Worm (Caenorhabditis elegans) whole organism, mixed stage, embryonic: Measurements from ENCODE around the gene H41C03.2.

ENCODE experiments used
- M03D4.4 ChIP-seq: sonication (generic microtip); optimal IDR thresholded peaks from 2 replicates; lab custom pipeline; 2017; ENCODE audit warnings: mild to moderate bottlenecking, missing genetic modification characterization, missing compliant biosample characterization
- bed-3 ChIP-seq: fragments of 200-800 bp; sonication (Bioruptor generic); optimal IDR thresholded peaks from 3 replicates; lab custom pipeline; 2018; ENCODE audit warnings: mild to moderate bottlenecking, missing genetic modification characterization, moderate library complexity, missing compliant biosample characterization
- blmp-1 ChIP-seq: fragments of 150-350 bp; optimal IDR thresholded peaks from 2 replicates; lab custom pipeline; 2014; ENCODE audit warnings: missing biosample characterization, missing genetic modification characterization
- ceh-39 ChIP-seq: fragments of 150-350 bp; optimal IDR thresholded peaks from 2 replicates; lab custom pipeline; 2014; ENCODE audit warnings: missing biosample characterization, missing genetic modification characterization
- ceh-43 ChIP-seq: fragments of 200-800 bp; sonication (Bioruptor generic); optimal IDR thresholded peaks from 2 replicates; lab custom pipeline; 2018; ENCODE audit warnings: mild to moderate bottlenecking, missing genetic modification characterization, moderate library complexity, missing compliant biosample characterization
- ceh-83 ChIP-seq: fragments of 200-800 bp; sonication (Bioruptor generic); optimal IDR thresholded peaks from 2 replicates; lab custom pipeline; 2018; ENCODE audit warnings: mild to moderate bottlenecking, missing genetic modification characterization, missing compliant biosample characterization
- ces-1 ChIP-seq: fragments of 150-350 bp; optimal IDR thresholded peaks from 2 replicates; lab custom pipeline; 2014; ENCODE audit warnings: missing biosample characterization, missing genetic modification reagents, missing genetic modification characterization
- cnd-1 ChIP-seq: fragments of 200-800 bp; sonication (Bioruptor generic); optimal IDR thresholded peaks from 2 replicates; lab custom pipeline; 2018; ENCODE audit warnings: mild to moderate bottlenecking, missing genetic modification characterization, missing compliant biosample characterization
- drap-1 ChIP-seq: fragments of 200-800 bp; sonication (Bioruptor generic); optimal IDR thresholded peaks from 3 replicates; lab custom pipeline; 2018; ENCODE audit warnings: mild to moderate bottlenecking, missing genetic modification characterization, missing compliant biosample characterization
- elt-1 ChIP-seq: sonication (generic microtip); optimal IDR thresholded peaks from 2 replicates; lab custom pipeline; 2017; ENCODE audit warnings: missing genetic modification characterization, mild to moderate bottlenecking, missing compliant biosample characterization, antibody characterized with exemption, moderate library complexity, borderline replicate concordance; ENCODE audit not compliant: insufficient read depth
- elt-3 ChIP-seq: fragments of 150-350 bp; optimal IDR thresholded peaks from 2 replicates; lab custom pipeline; 2014; ENCODE audit warnings: missing biosample characterization, missing genetic modification characterization
- flh-1 ChIP-seq: fragments of 200-800 bp; sonication (Bioruptor generic); optimal IDR thresholded peaks from 2 replicates; lab custom pipeline; 2018; ENCODE audit warnings: mild to moderate bottlenecking, missing genetic modification characterization, moderate library complexity, missing compliant biosample characterization
- ham-2 ChIP-seq: fragments of 200-800 bp; sonication (Bioruptor generic); optimal IDR thresholded peaks from 2 replicates; lab custom pipeline; 2018; ENCODE audit warnings: mild to moderate bottlenecking, missing genetic modification characterization, missing compliant biosample characterization
- hlh-1 ChIP-seq: fragments of 150-350 bp; optimal IDR thresholded peaks from 2 replicates; lab custom pipeline; 2014; ENCODE audit warnings: missing biosample characterization, missing genetic modification reagents, missing genetic modification characterization
- lin-13 ChIP-seq: fragments of 150-350 bp; optimal IDR thresholded peaks from 2 replicates; lab custom pipeline; 2014; ENCODE audit warnings: missing biosample characterization, missing genetic modification characterization
- lin-32 ChIP-seq: fragments of 200-800 bp; sonication (Bioruptor generic); optimal IDR thresholded peaks from 2 replicates; lab custom pipeline; 2018; ENCODE audit warnings: mild to moderate bottlenecking, missing genetic modification characterization, missing compliant biosample characterization
- lsy-2 ChIP-seq: fragments of 150-350 bp; optimal IDR thresholded peaks from 2 replicates; lab custom pipeline; 2014; ENCODE audit warnings: missing biosample characterization, missing genetic modification characterization
- mab-5 ChIP-seq: fragments of 150-350 bp; optimal IDR thresholded peaks from 2 replicates; lab custom pipeline; 2014; ENCODE audit warnings: missing biosample characterization, missing genetic modification characterization
- mep-1 ChIP-seq: fragments of 150-350 bp; optimal IDR thresholded peaks from 2 replicates; lab custom pipeline; 2017; ENCODE audit warnings: missing biosample characterization, missing genetic modification reagents, missing genetic modification characterization, inconsistent platforms
- mls-2 ChIP-seq: sonication (generic microtip); optimal IDR thresholded peaks from 2 replicates; lab custom pipeline; 2016; ENCODE audit warnings: mild to moderate bottlenecking, missing genetic modification characterization, moderate library complexity, missing compliant biosample characterization
- nhr-12 ChIP-seq: fragments of 150-350 bp; optimal IDR thresholded peaks from 2 replicates; lab custom pipeline; 2014; ENCODE audit warnings: missing biosample characterization, missing genetic modification characterization
- nhr-2 ChIP-seq: fragments of 150-350 bp; optimal IDR thresholded peaks from 2 replicates; lab custom pipeline; 2014; ENCODE audit warnings: missing biosample characterization, missing genetic modification characterization
- nhr-237 ChIP-seq: fragments of 150-350 bp; optimal IDR thresholded peaks from 2 replicates; lab custom pipeline; 2014; ENCODE audit warnings: missing biosample characterization, missing genetic modification characterization
- nhr-28 ChIP-seq: fragments of 150-350 bp; optimal IDR thresholded peaks from 2 replicates; lab custom pipeline; 2014; ENCODE audit warnings: missing biosample characterization, missing genetic modification characterization
- nhr-76 ChIP-seq: sonication (generic microtip); optimal IDR thresholded peaks from 2 replicates; lab custom pipeline; 2017; ENCODE audit warnings: missing biosample characterization, missing genetic modification characterization
- pha-4 ChIP-seq: fragments of 150-350 bp; optimal IDR thresholded peaks from 2 replicates; lab custom pipeline; 2018; ENCODE audit warnings: missing biosample characterization, missing genetic modification reagents, missing genetic modification characterization
- sem-2 ChIP-seq: fragments of 200-800 bp; sonication (Bioruptor generic); optimal IDR thresholded peaks from 2 replicates; lab custom pipeline; 2018; ENCODE audit warnings: mild to moderate bottlenecking, missing genetic modification characterization, missing compliant biosample characterization
- snpc-4 ChIP-seq: fragments of 150-350 bp; optimal IDR thresholded peaks from 2 replicates; lab custom pipeline; 2014; ENCODE audit warnings: missing biosample characterization, missing genetic modification characterization
- sptf-1 ChIP-seq: sonication (generic microtip); optimal IDR thresholded peaks from 2 replicates; lab custom pipeline; 2017; ENCODE audit warnings: mild to moderate bottlenecking, missing genetic modification characterization, moderate library complexity, missing compliant biosample characterization
- tbx-8 ChIP-seq: fragments of 200-800 bp; sonication (Bioruptor generic); optimal IDR thresholded peaks from 2 replicates; lab custom pipeline; 2018; ENCODE audit warnings: mild to moderate bottlenecking, missing genetic modification characterization, moderate library complexity, missing compliant biosample characterization
- unc-120 ChIP-seq: sonication (generic microtip); optimal IDR thresholded peaks from 2 replicates; lab custom pipeline; 2017; ENCODE audit warnings: missing genetic modification characterization, missing compliant biosample characterization; ENCODE audit not compliant: poor library complexity, severe bottlenecking
- unc-39 ChIP-seq: fragments of 150-350 bp; optimal IDR thresholded peaks from 2 replicates; lab custom pipeline; 2014; ENCODE audit warnings: missing biosample characterization, missing genetic modification characterization
- unc-62 ChIP-seq: fragments of 150-350 bp; optimal IDR thresholded peaks from 2 replicates; lab custom pipeline; 2014; ENCODE audit warnings: missing biosample characterization, missing genetic modification reagents, missing genetic modification characterization
- zip-8 ChIP-seq: fragments of 150-350 bp; optimal IDR thresholded peaks from 2 replicates; lab custom pipeline; 2014; ENCODE audit warnings: missing biosample characterization, missing genetic modification characterization
- ztf-11 ChIP-seq: fragments of 150-350 bp; optimal IDR thresholded peaks from 2 replicates; lab custom pipeline; 2014; ENCODE audit warnings: missing biosample characterization, missing genetic modification characterization

Gene H41C03.2

ce11 chrII:5841866-5842265 lies 10.0 kb downstream of the H41C03.2 start, which contains the start of gene nep-25:
Gene nep-25, plus strand, starts transcription at chrII:5842240.
- TF ChIP-seq nhr-237 (no peak), lin-13 (tag; lab: Kevin White, UChicago) (no peak), blmp-1 (tag; lab: Kevin White, UChicago) (no peak), nhr-28 (no peak), elt-1 (tag; lab: Kevin White, UChicago) (no peak), lsy-2 (no peak), flh-1 (GFP tag; lab: Kevin White, UChicago) (no peak), hlh-1 (tag; lab: Kevin White, UChicago) (no peak), ces-1 (GFP tag; lab: Kevin White, UChicago) (no peak), nhr-2 (no peak)

ce11 chrII:5841053-5841547 lies 10.8 kb downstream of the H41C03.2 start, which contains the start of gene lec-5:
Gene lec-5, minus strand, starts transcription at chrII:5841103.
- TF ChIP-seq tbx-8 (no peak), drap-1 (GFP tag; lab: Kevin White, UChicago) (no peak), mab-5 (tag; lab: Kevin White, UChicago) (peak; percentile 58), elt-3 (tag; lab: Kevin White, UChicago) (no peak), unc-62 (GFP tag; lab: Kevin White, UChicago) (peak; percentile 76), unc-120 (peak; percentile 75), bed-3 (GFP tag; lab: Kevin White, UChicago) (no peak), hlh-1 (tag; lab: Kevin White, UChicago) (peak; percentile 55)

- TF ChIP-seq lin-13 (tag; lab: Kevin White, UChicago) (no peak), ces-1 (GFP tag; lab: Kevin White, UChicago) (peak; percentile 41), hlh-1 (tag; lab: Kevin White, UChicago) (peak; percentile 16), sptf-1 (tag; lab: Kevin White, UChicago) (no peak), mab-5 (tag; lab: Kevin White, UChicago) (no peak), zip-8 (tag; lab: Kevin White, UChicago) (no peak), ceh-83 (GFP tag; lab: Kevin White, UChicago) (no peak), nhr-237 (peak; percentile 7), bed-3 (GFP tag; lab: Kevin White, UChicago) (no peak)
Observed at ce11 chrII:5839227-5839626, 12.7 kb downstream of the H41C03.2 start, which contains the start of gene ZK1248.19. Gene ZK1248.19, minus strand, starts transcription at chrII:5839414.

ce11 chrII:5838453-5838852 lies 13.5 kb downstream of the H41C03.2 start, which contains the start of gene ZK1248.15:
Gene ZK1248.15, minus strand, starts transcription at chrII:5838553.
- TF ChIP-seq mep-1 (tag; lab: Kevin White, UChicago): no peak
- TF ChIP-seq nhr-76 (tag; lab: Kevin White, UChicago): no peak
- no peak for TF ChIP-seq ceh-43 (GFP tag; lab: Kevin White, UChicago)
- no peak for TF ChIP-seq drap-1 (GFP tag; lab: Kevin White, UChicago)
- no peak for TF ChIP-seq elt-3 (tag; lab: Kevin White, UChicago)
- no peak for TF ChIP-seq elt-1 (tag; lab: Kevin White, UChicago)
- TF ChIP-seq lsy-2: no peak
- no peak for TF ChIP-seq unc-120
- no peak for TF ChIP-seq zip-8 (tag; lab: Kevin White, UChicago)
- TF ChIP-seq mls-2: no peak
- TF ChIP-seq sptf-1 (tag; lab: Kevin White, UChicago): no peak
- TF ChIP-seq bed-3 (GFP tag; lab: Kevin White, UChicago): no peak
- TF ChIP-seq sem-2 (GFP tag; lab: Kevin White, UChicago): no peak
- no peak for TF ChIP-seq ces-1 (GFP tag; lab: Kevin White, UChicago)
- TF ChIP-seq ceh-39 (tag; lab: Kevin White, UChicago): no peak
- TF ChIP-seq M03D4.4 (tag; lab: Kevin White, UChicago): no peak
- no peak for TF ChIP-seq lin-13 (tag; lab: Kevin White, UChicago)
- TF ChIP-seq snpc-4 (tag; lab: Kevin White, UChicago): no peak
- no peak for TF ChIP-seq nhr-237
- TF ChIP-seq ceh-83 (GFP tag; lab: Kevin White, UChicago): no peak

ce11 chrII:5836153-5836719 lies 15.7 kb downstream of the H41C03.2 start, which contains the start of gene fzo-1:
Gene fzo-1, minus strand, starts transcription at chrII:5836203.
- peak; percentile 59 for TF ChIP-seq ceh-83 (GFP tag; lab: Kevin White, UChicago)
- TF ChIP-seq nhr-28: no peak
- TF ChIP-seq lin-32 (GFP tag; lab: Kevin White, UChicago): no peak
- TF ChIP-seq nhr-237: peak; percentile 38
- TF ChIP-seq unc-62 (GFP tag; lab: Kevin White, UChicago): no peak
- TF ChIP-seq ceh-43 (GFP tag; lab: Kevin White, UChicago): no peak
- TF ChIP-seq flh-1 (GFP tag; lab: Kevin White, UChicago): no peak
- TF ChIP-seq nhr-12 (tag; lab: Kevin White, UChicago): no peak
- no peak for TF ChIP-seq unc-39
- no peak for TF ChIP-seq nhr-2
- no peak for TF ChIP-seq zip-8 (tag; lab: Kevin White, UChicago)
- TF ChIP-seq unc-120: peak; percentile 34
- no peak for TF ChIP-seq ham-2 (GFP tag; lab: Kevin White, UChicago)
- peak; percentile 82 for TF ChIP-seq ces-1 (GFP tag; lab: Kevin White, UChicago)
- no peak for TF ChIP-seq snpc-4 (tag; lab: Kevin White, UChicago)
- TF ChIP-seq M03D4.4 (tag; lab: Kevin White, UChicago): no peak
- TF ChIP-seq lin-13 (tag; lab: Kevin White, UChicago): no peak
- TF ChIP-seq sem-2 (GFP tag; lab: Kevin White, UChicago): no peak
- no peak for TF ChIP-seq ztf-11 (tag; lab: Kevin White, UChicago)
- TF ChIP-seq blmp-1 (tag; lab: Kevin White, UChicago): no peak
- no peak for TF ChIP-seq hlh-1 (tag; lab: Kevin White, UChicago)
- no peak for TF ChIP-seq pha-4 (tag; lab: Kevin White, UChicago)
- no peak for TF ChIP-seq sptf-1 (tag; lab: Kevin White, UChicago)
- TF ChIP-seq lsy-2: peak; percentile 32
- no peak for TF ChIP-seq mls-2
- TF ChIP-seq cnd-1: peak; percentile 32
- TF ChIP-seq elt-3 (tag; lab: Kevin White, UChicago): no peak
- TF ChIP-seq nhr-76 (tag; lab: Kevin White, UChicago): no peak
- TF ChIP-seq ceh-39 (tag; lab: Kevin White, UChicago): peak; percentile 20
